Fruit fly (Drosophila melanogaster) whole organism, wandering third instar larva: Measurements from ENCODE around the gene CrzR.

Experiments
- Abd-B ChIP-seq: fragments of >200 bp; optimal IDR thresholded peaks from 2 replicates; lab custom pipeline; 2017; ENCODE audit warnings: missing biosample characterization, missing genetic modification characterization
- CG32264 ChIP-seq: fragments of 200-800 bp; sonication (Bioruptor generic); optimal IDR thresholded peaks from 2 replicates; lab custom pipeline; 2016; ENCODE audit warnings: missing biosample characterization, missing genetic modification characterization
- CG9705 ChIP-seq: fragments of 200-800 bp; sonication (Bioruptor generic); optimal IDR thresholded peaks from 2 replicates; lab custom pipeline; 2018; ENCODE audit warnings: missing biosample characterization, mild to moderate bottlenecking, missing genetic modification characterization
- CrebA ChIP-seq: fragments of 200-800 bp; sonication (Bioruptor generic); optimal IDR thresholded peaks from 2 replicates; lab custom pipeline; 2016; ENCODE audit warnings: missing biosample characterization, mild to moderate bottlenecking, missing genetic modification characterization, borderline replicate concordance
- Dfd ChIP-seq: fragments of >200 bp; optimal IDR thresholded peaks from 2 replicates; lab custom pipeline; 2017; ENCODE audit warnings: missing biosample characterization, missing genetic modification characterization
- Dif ChIP-seq: fragments of 200-275, 200-300 bp; sonication (Bioruptor generic); optimal IDR thresholded peaks from 2 replicates; lab custom pipeline; 2018; ENCODE audit warnings: missing biosample characterization, missing genetic modification characterization; ENCODE audit not compliant: partially characterized antibody
- GATAd ChIP-seq: sonication (Bioruptor generic); optimal IDR thresholded peaks from 2 replicates; lab custom pipeline; 2016; ENCODE audit warnings: missing biosample characterization, missing genetic modification characterization
- HLH106 ChIP-seq: fragments of 200-800 bp; optimal IDR thresholded peaks from 3 replicates; lab custom pipeline; 2019; ENCODE audit warnings: missing biosample characterization, mild to moderate bottlenecking, missing genetic modification characterization, moderate library complexity
- Hr78 ChIP-seq: fragments of >200 bp; optimal IDR thresholded peaks from 2 replicates; lab custom pipeline; 2017; ENCODE audit warnings: missing biosample characterization, missing genetic modification characterization
- Hr83 ChIP-seq: fragments of 200-300 bp; sonication (Bioruptor generic); optimal IDR thresholded peaks from 2 replicates; lab custom pipeline; 2016; ENCODE audit warnings: missing biosample characterization, mild to moderate bottlenecking, missing genetic modification characterization, moderate library complexity; ENCODE audit not compliant: poor library complexity, severe bottlenecking
- Jra ChIP-seq: sonication (Bioruptor generic); optimal IDR thresholded peaks from 2 replicates; lab custom pipeline; 2016; ENCODE audit warnings: missing biosample characterization, missing genetic modification characterization
- Mio ChIP-seq: sonication (Bioruptor generic); optimal IDR thresholded peaks from 2 replicates; lab custom pipeline; 2016; ENCODE audit warnings: missing biosample characterization, missing genetic modification characterization
- Myc ChIP-seq: fragments of >200 bp; optimal IDR thresholded peaks from 2 replicates; lab custom pipeline; 2017
- N ChIP-seq: fragments of >200 bp; optimal IDR thresholded peaks from 2 replicates; lab custom pipeline; 2018; ENCODE audit warnings: missing biosample characterization, missing external identifiers, missing genetic modification characterization
- Vsx2 ChIP-seq: fragments of 200-300, 225-300 bp; sonication (Bioruptor generic); optimal IDR thresholded peaks from 2 replicates; lab custom pipeline; 2018; ENCODE audit warnings: missing biosample characterization, missing genetic modification characterization; ENCODE audit not compliant: partially characterized antibody
- br ChIP-seq: fragments of 200-800 bp; sonication (Bioruptor generic); optimal IDR thresholded peaks from 2 replicates; lab custom pipeline; 2016; ENCODE audit warnings: missing biosample characterization, missing genetic modification characterization
- dl ChIP-seq, 2 experiments: fragments of 175-275, 200-275 bp in 1 of 2; fragments of 200-275 bp in 1 of 2; sonication (Bioruptor generic); optimal IDR thresholded peaks; lab custom pipeline; 2018; ENCODE audit warnings: mild to moderate bottlenecking in 2 of 2, missing biosample characterization in 2 of 2, missing genetic modification characterization in 2 of 2, moderate library complexity in 2 of 2; ENCODE audit not compliant: partially characterized antibody in 2 of 2, insufficient read depth in 1 of 2
- dmrt93B ChIP-seq: fragments of 200-800 bp; sonication (Bioruptor generic); optimal IDR thresholded peaks from 2 replicates; lab custom pipeline; 2018; ENCODE audit warnings: missing biosample characterization, mild to moderate bottlenecking, missing genetic modification characterization
- dsf ChIP-seq: sonication (Bioruptor generic); optimal IDR thresholded peaks from 2 replicates; lab custom pipeline; 2016; ENCODE audit warnings: missing biosample characterization, missing genetic modification characterization, borderline replicate concordance
- ey ChIP-seq: fragments of 200-800 bp; sonication (Bioruptor generic); optimal IDR thresholded peaks from 2 replicates; lab custom pipeline; 2016; ENCODE audit warnings: missing biosample characterization, missing genetic modification characterization
- foxo ChIP-seq, 2 experiments: fragments of 200-800 bp; sonication (Bioruptor generic); optimal IDR thresholded peaks; 2 replicates in 1 of 2; 3 replicates in 1 of 2; lab custom pipeline; 2016 to 2017; ENCODE audit warnings: missing biosample characterization in 2 of 2, missing genetic modification characterization in 2 of 2
- fru ChIP-seq: fragments of 200-800 bp; sonication (Bioruptor generic); optimal IDR thresholded peaks from 3 replicates; lab custom pipeline; 2016; ENCODE audit warnings: missing biosample characterization, mild to moderate bottlenecking, missing genetic modification characterization
- h ChIP-seq: fragments of 200-800 bp; sonication (Bioruptor generic); optimal IDR thresholded peaks from 3 replicates; lab custom pipeline; 2016; ENCODE audit warnings: missing biosample characterization, mild to moderate bottlenecking, missing genetic modification characterization
- jim ChIP-seq: fragments of 175-275, 200-325 bp; sonication (Bioruptor generic); optimal IDR thresholded peaks from 2 replicates; lab custom pipeline; 2016; ENCODE audit warnings: missing biosample characterization, mild to moderate bottlenecking, missing genetic modification characterization
- pan ChIP-seq: fragments of >200 bp; optimal IDR thresholded peaks from 2 replicates; lab custom pipeline; 2017
- psq ChIP-seq: fragments of 200-800 bp; sonication (Bioruptor generic); optimal IDR thresholded peaks from 3 replicates; lab custom pipeline; 2017; ENCODE audit warnings: missing biosample characterization, mild to moderate bottlenecking, missing genetic modification characterization, moderate library complexity
- sage ChIP-seq: fragments of 200-800 bp; sonication (Bioruptor generic); optimal IDR thresholded peaks from 2 replicates; lab custom pipeline; 2016; ENCODE audit warnings: missing biosample characterization, mild to moderate bottlenecking, missing genetic modification characterization
- tai ChIP-seq: sonication (Bioruptor generic); optimal IDR thresholded peaks from 2 replicates; lab custom pipeline; 2016; ENCODE audit warnings: missing biosample characterization, missing genetic modification characterization
- usp ChIP-seq: fragments of >200 bp; optimal IDR thresholded peaks from 2 replicates; lab custom pipeline; 2017; ENCODE audit warnings: missing biosample characterization, missing genetic modification characterization
- woc ChIP-seq: sonication (Bioruptor generic); optimal IDR thresholded peaks from 2 replicates; lab custom pipeline; 2016; ENCODE audit warnings: missing biosample characterization, mild to moderate bottlenecking, missing genetic modification characterization

The CrzR gene

DNA sequence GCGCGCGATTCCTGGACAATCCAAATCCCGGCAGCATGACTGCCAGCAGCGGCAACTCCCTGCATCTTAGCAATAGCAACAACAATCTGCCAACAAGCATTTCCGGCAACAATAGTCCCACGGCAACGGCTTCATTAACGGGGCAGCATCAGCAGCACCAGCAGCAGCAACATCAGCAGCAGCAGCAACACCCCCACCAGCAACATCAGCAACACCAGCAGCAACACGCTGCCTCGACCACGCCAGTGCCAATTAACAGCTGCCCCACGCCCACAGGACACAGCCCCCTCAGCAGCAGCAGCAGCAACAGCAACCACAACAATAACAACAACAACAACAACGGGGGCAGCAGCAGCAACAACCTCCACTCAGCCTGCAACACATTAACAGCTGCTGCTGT is 21.8 kb downstream of the CrzR start:
- no peak for TF ChIP-seq CG9705 (GFP tag; lab: Kevin White, UChicago)
- no peak for TF ChIP-seq psq (GFP tag; lab: Kevin White, UChicago)
- no peak for TF ChIP-seq h (GFP tag; lab: Kevin White, UChicago)
- peak; percentile 91 for TF ChIP-seq Dfd (GFP tag; lab: Kevin White, UChicago)
- no peak for TF ChIP-seq Myc (lab: Kevin White, UChicago)
- no peak for TF ChIP-seq Hr78 (GFP tag; lab: Kevin White, UChicago)

dm6 chr3L:12328781-12329282 is 22.5 kb downstream of the CrzR start, which contains the start of gene Lmx1a:
Lmx1a (plus strand) TSS chr3L:12329232.
- TF ChIP-seq Dfd (GFP tag; lab: Kevin White, UChicago) (no peak), Mio (no peak), br (GFP tag; lab: Kevin White, UChicago) (no peak), Hr78 (GFP tag; lab: Kevin White, UChicago) (no peak), GATAd (no peak), CG32264 (GFP tag; lab: Kevin White, UChicago) (no peak), N (GFP tag; lab: Kevin White, UChicago) (no peak)

DNA sequence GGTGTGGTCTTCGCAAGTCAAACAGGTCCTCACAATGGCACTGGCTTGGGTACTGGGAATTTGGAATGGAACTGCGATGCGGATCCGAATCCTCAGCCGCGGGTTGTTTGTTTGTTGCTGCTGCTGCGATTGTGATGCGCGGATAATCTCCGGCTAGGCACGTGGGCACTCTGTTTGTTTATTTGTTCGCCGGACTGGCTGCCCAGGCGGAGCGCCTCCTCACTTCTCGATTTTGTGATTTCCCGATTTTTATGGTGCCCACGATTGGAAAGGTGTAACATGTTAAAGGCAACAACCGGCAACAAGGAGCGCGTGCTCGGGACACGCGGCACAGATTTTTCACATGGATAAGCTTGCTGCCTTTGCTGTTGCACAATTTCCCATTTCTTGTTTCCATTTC is 31.6 kb downstream of the CrzR start:
- TF ChIP-seq dl (GFP tag; optimal IDR thresholded peaks at IDR 0.05; lab: Kevin White, UChicago; ENCODE audit: insufficient read depth in 1 of 2, partially characterized antibody in 2 of 2) (no peak), dmrt93B (GFP tag; lab: Kevin White, UChicago) (no peak), CG32264 (GFP tag; lab: Kevin White, UChicago) (no peak), Abd-B (GFP tag; lab: Kevin White, UChicago) (no peak), pan (lab: Kevin White, UChicago) (no peak), jim (no peak), Mio (no peak), GATAd (no peak), h (GFP tag; lab: Kevin White, UChicago) (no peak)

- TF ChIP-seq Hr83 (GFP tag; lab: Kevin White, UChicago) (no peak), Dif (GFP tag; lab: Kevin White, UChicago) (no peak), Abd-B (GFP tag; lab: Kevin White, UChicago) (no peak), usp (GFP tag; lab: Kevin White, UChicago) (no peak), foxo (GFP tag; optimal IDR thresholded peaks at IDR 0.05; lab: Kevin White, UChicago) (no peak), sage (no peak), ey (GFP tag; lab: Kevin White, UChicago) (no peak), CG9705 (GFP tag; lab: Kevin White, UChicago) (no peak), psq (GFP tag; lab: Kevin White, UChicago) (no peak), br (GFP tag; lab: Kevin White, UChicago) (no peak), woc (GFP tag; lab: Kevin White, UChicago) (no peak), dsf (no peak), dl (GFP tag; optimal IDR thresholded peaks at IDR 0.05; lab: Kevin White, UChicago; ENCODE audit: insufficient read depth in 1 of 2, partially characterized antibody in 2 of 2) (no peak), Hr78 (GFP tag; lab: Kevin White, UChicago) (no peak), Vsx2 (GFP tag; lab: Kevin White, UChicago) (no peak)
Observed at dm6 chr3L:12313280-12313679, 38.1 kb downstream of the CrzR start.

DNA sequence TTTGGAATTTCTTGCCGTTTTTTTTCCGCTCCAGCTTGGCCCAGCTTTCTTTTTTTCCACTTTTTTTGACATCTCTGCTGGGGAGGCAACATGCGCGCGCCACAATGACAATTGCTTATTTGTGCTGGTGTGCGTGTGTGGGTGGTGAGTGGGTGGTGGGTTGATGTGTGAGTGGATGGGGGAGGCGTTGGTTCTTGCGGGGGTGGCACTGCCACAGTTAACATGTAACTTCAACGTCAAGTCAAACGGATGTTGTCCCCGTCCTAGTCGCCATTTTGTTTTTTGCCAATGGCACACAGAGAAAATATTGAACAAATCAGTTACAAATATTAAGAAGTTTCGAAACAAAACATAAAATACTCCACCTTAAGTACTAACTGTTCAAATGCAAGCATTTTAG is 40.8 kb downstream of the CrzR start, which contains the start of gene CG44355:
Gene CG44355, plus strand, starts transcription at position 301 of the 400 bp plus-strand sequence.
- no peak for TF ChIP-seq Mio

DNA sequence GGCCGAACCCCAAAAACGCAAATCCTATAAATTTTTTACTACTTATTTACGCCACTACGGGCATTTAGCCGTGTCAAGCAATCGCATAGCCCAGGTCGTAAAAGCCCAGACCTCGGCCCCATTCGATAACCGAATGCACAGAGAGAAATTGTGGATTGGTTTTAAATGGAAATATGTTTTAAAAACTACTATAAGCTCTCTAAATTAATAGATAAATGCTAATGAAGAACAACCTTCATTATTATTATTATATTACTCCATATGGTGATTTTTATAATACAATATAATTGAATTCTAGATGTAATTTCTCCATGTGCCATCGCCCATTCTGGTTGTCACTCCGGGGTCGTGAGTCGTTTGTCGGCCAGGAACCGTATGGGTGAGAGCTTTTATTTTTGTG is 45.4 kb downstream of the CrzR start:
- TF ChIP-seq Dfd (GFP tag; lab: Kevin White, UChicago): no peak
- no peak for TF ChIP-seq ey (GFP tag; lab: Kevin White, UChicago)
- TF ChIP-seq CG9705 (GFP tag; lab: Kevin White, UChicago): no peak
- TF ChIP-seq CrebA: no peak
- TF ChIP-seq Abd-B (GFP tag; lab: Kevin White, UChicago): no peak
- TF ChIP-seq Mio: no peak
- no peak for TF ChIP-seq h (GFP tag; lab: Kevin White, UChicago)
- no peak for TF ChIP-seq HLH106
- TF ChIP-seq foxo (GFP tag; optimal IDR thresholded peaks at IDR 0.05; lab: Kevin White, UChicago): no peak
- no peak for TF ChIP-seq GATAd
- no peak for TF ChIP-seq tai (GFP tag; lab: Kevin White, UChicago)
- TF ChIP-seq fru: no peak
- no peak for TF ChIP-seq Hr78 (GFP tag; lab: Kevin White, UChicago)
- no peak for TF ChIP-seq N (GFP tag; lab: Kevin White, UChicago)
- no peak for TF ChIP-seq Jra (GFP tag; lab: Kevin White, UChicago)
- no peak for TF ChIP-seq psq (GFP tag; lab: Kevin White, UChicago)
- TF ChIP-seq Hr83 (GFP tag; lab: Kevin White, UChicago): no peak
